Worm (Caenorhabditis elegans) whole organism, L3 larva: ENCODE results near the gene arrd-22.
A peak's percentile ranks its signal among the peaks of the same experiment; 100 is the strongest.
"Not testable (repeated sequence)": the region's sequence is repeated elsewhere in the genome, so short reads cannot be mapped to it uniquely, and the experiment has no call there.

Experiments used
- R02D3.7 ChIP-seq: fragments of 150-350 bp; optimal IDR thresholded peaks from 2 replicates; lab custom pipeline; 2014; ENCODE audit warnings: missing biosample characterization, missing genetic modification characterization
- ZK546.5 ChIP-seq: sonication (generic microtip); optimal IDR thresholded peaks from 2 replicates; lab custom pipeline; 2017; ENCODE audit warnings: missing biosample characterization, missing genetic modification characterization
- ama-1 ChIP-seq: fragments of 150-350 bp; optimal IDR thresholded peaks from 2 replicates; lab custom pipeline; 2018
- ceh-16 ChIP-seq: sonication (generic microtip); optimal IDR thresholded peaks from 2 replicates; lab custom pipeline; 2017; ENCODE audit warnings: missing biosample characterization, missing genetic modification characterization
- ceh-9 ChIP-seq: sonication (generic microtip); optimal IDR thresholded peaks from 2 replicates; lab custom pipeline; 2018; ENCODE audit warnings: missing biosample characterization, missing genetic modification characterization
- egl-27 ChIP-seq: sonication (generic microtip); optimal IDR thresholded peaks from 4 replicates; lab custom pipeline; 2017; ENCODE audit warnings: missing biosample characterization, missing genetic modification reagents, missing genetic modification characterization
- egl-5 ChIP-seq: fragments of 150-350 bp; optimal IDR thresholded peaks from 2 replicates; lab custom pipeline; 2017; ENCODE audit warnings: missing biosample characterization, missing genetic modification reagents, missing genetic modification characterization, inconsistent platforms
- elt-1 ChIP-seq: fragments of 150-350 bp; optimal IDR thresholded peaks from 2 replicates; lab custom pipeline; 2014; ENCODE audit warnings: missing biosample characterization, missing genetic modification characterization
- elt-3 ChIP-seq, 3 experiments: fragments of 150-350 bp in 1 of 3; sonication (generic microtip) in 2 of 3; optimal IDR thresholded peaks; 2 replicates in 2 of 3; 4 replicates in 1 of 3; lab custom pipeline; 2014 to 2017; ENCODE audit warnings: missing biosample characterization in 3 of 3, missing genetic modification characterization in 3 of 3
- eor-1 ChIP-seq, 2 experiments: fragments of 150-350 bp; optimal IDR thresholded peaks; 2 replicates each; lab custom pipeline; 2014 to 2018; ENCODE audit warnings: missing biosample characterization in 2 of 2, missing genetic modification characterization in 2 of 2
- fkh-10 ChIP-seq: sonication (generic microtip); optimal IDR thresholded peaks from 2 replicates; lab custom pipeline; 2017; ENCODE audit warnings: missing biosample characterization, missing genetic modification reagents, missing genetic modification characterization
- fkh-2 ChIP-seq: fragments of 150-350 bp; optimal IDR thresholded peaks from 2 replicates; lab custom pipeline; 2014; ENCODE audit warnings: missing biosample characterization, missing genetic modification reagents, missing genetic modification characterization
- hmg-11 ChIP-seq: sonication (generic microtip); optimal IDR thresholded peaks from 2 replicates; lab custom pipeline; 2016; ENCODE audit warnings: missing genetic modification characterization, missing compliant biosample characterization
- jun-1 ChIP-seq: fragments of 150-350 bp; optimal IDR thresholded peaks from 2 replicates; lab custom pipeline; 2014; ENCODE audit warnings: missing biosample characterization, missing genetic modification reagents, missing genetic modification characterization
- lin-15B ChIP-seq: fragments of 150-350 bp; optimal IDR thresholded peaks from 2 replicates; lab custom pipeline; 2014; ENCODE audit warnings: missing biosample characterization, missing genetic modification characterization
- lin-39 ChIP-seq: fragments of 150-350 bp; optimal IDR thresholded peaks from 2 replicates; lab custom pipeline; 2018; ENCODE audit warnings: missing biosample characterization, missing genetic modification reagents, missing genetic modification characterization
- mml-1 ChIP-seq: fragments of 150-350 bp; sonication (generic microtip); optimal IDR thresholded peaks from 3 replicates; lab custom pipeline; 2014; ENCODE audit warnings: missing biosample characterization, missing genetic modification characterization
- nfya-1 ChIP-seq: sonication (generic microtip); optimal IDR thresholded peaks from 2 replicates; lab custom pipeline; 2017; ENCODE audit warnings: missing genetic modification characterization, mild to moderate bottlenecking, missing compliant biosample characterization, antibody characterized with exemption, moderate library complexity; ENCODE audit not compliant: insufficient read depth
- nhr-11 ChIP-seq: fragments of 150-350 bp; optimal IDR thresholded peaks from 2 replicates; lab custom pipeline; 2014; ENCODE audit warnings: missing biosample characterization, missing genetic modification characterization
- nhr-12 ChIP-seq: fragments of 150-350 bp; optimal IDR thresholded peaks from 2 replicates; lab custom pipeline; 2014; ENCODE audit warnings: missing biosample characterization, missing genetic modification characterization
- nhr-23 ChIP-seq: fragments of 150-350 bp; optimal IDR thresholded peaks from 2 replicates; lab custom pipeline; 2014; ENCODE audit warnings: missing biosample characterization, missing genetic modification reagents, missing genetic modification characterization
- nhr-237 ChIP-seq: fragments of 150-350 bp; optimal IDR thresholded peaks from 2 replicates; lab custom pipeline; 2014; ENCODE audit warnings: missing biosample characterization, missing genetic modification characterization
- nhr-67 ChIP-seq: fragments of 150-350 bp; optimal IDR thresholded peaks from 2 replicates; lab custom pipeline; 2014; ENCODE audit warnings: missing biosample characterization, missing genetic modification characterization
- pha-4 ChIP-seq: fragments of 150-350 bp; optimal IDR thresholded peaks from 2 replicates; lab custom pipeline; 2014; ENCODE audit warnings: missing biosample characterization, missing genetic modification reagents, missing genetic modification characterization
- pqm-1 ChIP-seq: fragments of 150-350 bp; optimal IDR thresholded peaks from 2 replicates; lab custom pipeline; 2017; ENCODE audit warnings: missing biosample characterization, missing genetic modification characterization, inconsistent platforms
- sea-2 ChIP-seq: fragments of 150-350 bp; sonication (generic microtip); optimal IDR thresholded peaks from 4 replicates; lab custom pipeline; 2014; ENCODE audit warnings: missing biosample characterization, missing genetic modification reagents, missing genetic modification characterization
- skn-1 ChIP-seq: fragments of 150-350 bp; optimal IDR thresholded peaks from 2 replicates; lab custom pipeline; 2014; ENCODE audit warnings: missing biosample characterization, missing genetic modification characterization
- snpc-4 ChIP-seq: fragments of 150-350 bp; optimal IDR thresholded peaks from 2 replicates; lab custom pipeline; 2014; ENCODE audit warnings: missing biosample characterization, missing genetic modification characterization
- tbx-2 ChIP-seq: sonication (generic microtip); optimal IDR thresholded peaks from 2 replicates; lab custom pipeline; 2016; ENCODE audit warnings: mild to moderate bottlenecking, missing genetic modification characterization, missing compliant biosample characterization
- unc-39 ChIP-seq: sonication (generic microtip); optimal IDR thresholded peaks from 4 replicates; lab custom pipeline; 2017; ENCODE audit warnings: missing biosample characterization, missing genetic modification characterization
- unc-62 ChIP-seq: fragments of 150-350 bp; sonication (generic microtip); optimal IDR thresholded peaks from 4 replicates; lab custom pipeline; 2014; ENCODE audit warnings: missing biosample characterization, missing genetic modification reagents, missing genetic modification characterization
- ztf-4 ChIP-seq: fragments of 150-350 bp; optimal IDR thresholded peaks from 2 replicates; lab custom pipeline; 2014; ENCODE audit warnings: missing biosample characterization, missing genetic modification characterization

arrd-22 gene

ce11 chrV:3394694-3395240, 15.6 kb upstream of the arrd-22 start, which contains the start of gene T20D4.15:
Gene T20D4.15, minus strand, starts transcription at chrV:3394744.
- TF ChIP-seq tbx-2 (tag; lab: Kevin White, UChicago) (no peak), egl-27 (tag; lab: Kevin White, UChicago) (no peak), ama-1 (lab: Kevin White, UChicago) (no peak), unc-62 (no peak)
- TF ChIP-seq, all 47 proteins: peak for 0

ce11 chrV:3396765-3397164, 13.6 kb upstream of the arrd-22 start, which contains the start of gene T20D4.12:
Gene T20D4.12, plus strand, starts transcription at chrV:3397065.
- not testable (repeated sequence) for TF ChIP-seq ZK546.5, egl-5, jun-1 (tag; lab: Kevin White, UChicago)

- TF ChIP-seq nhr-11 (tag; lab: Kevin White, UChicago) (no peak), sea-2 (GFP tag; lab: Kevin White, UChicago) (no peak), elt-3 (tag; optimal IDR thresholded peaks at IDR 0.05; lab: Kevin White, UChicago) (no peak), ZK546.5 (tag; lab: Kevin White, UChicago) (no peak), nhr-12 (tag; lab: Kevin White, UChicago) (no peak), elt-1 (tag; lab: Kevin White, UChicago) (no peak)
These were observed 12.0 kb upstream of the arrd-22 start, which contains the start of gene T20D4.11 for ce11 chrV:3398314-3398713. Gene T20D4.11, plus strand, starts transcription at chrV:3398690.

- TF ChIP-seq mml-1; hmg-11 (tag; lab: Kevin White, UChicago); fkh-2: not testable (repeated sequence)
These were observed 10.4 kb upstream of the arrd-22 start, which contains the start of gene T20D4.10 for ce11 chrV:3399952-3400351. Gene T20D4.10, plus strand, starts transcription at chrV:3400252.

ce11 chrV:3408602-3409001, 1.7 kb upstream of the arrd-22 start, which contains the start of gene T20D4.7:
Gene T20D4.7, plus strand, starts transcription at chrV:3408902.
- TF ChIP-seq fkh-2 (no peak), eor-1 (tag; optimal IDR thresholded peaks at IDR 0.05; lab: Kevin White, UChicago) (no peak), ZK546.5 (tag; lab: Kevin White, UChicago) (no peak), nhr-67 (no peak), nfya-1 (tag; lab: Kevin White, UChicago) (no peak), ceh-16 (tag; lab: Kevin White, UChicago) (no peak), R02D3.7 (tag; lab: Kevin White, UChicago) (no peak), elt-1 (tag; lab: Kevin White, UChicago) (no peak), egl-27 (tag; lab: Kevin White, UChicago) (no peak), ceh-9 (tag; lab: Kevin White, UChicago) (no peak), lin-15B (tag; lab: Kevin White, UChicago) (no peak), pqm-1 (no peak), ama-1 (lab: Kevin White, UChicago) (no peak), ztf-4 (tag; lab: Kevin White, UChicago) (no peak), fkh-10 (no peak), nhr-11 (tag; lab: Kevin White, UChicago) (no peak), snpc-4 (tag; lab: Kevin White, UChicago) (no peak), egl-5 (tag; lab: Kevin White, UChicago) (no peak), sea-2 (GFP tag; lab: Kevin White, UChicago) (no peak)
- TF ChIP-seq, all 47 proteins: peak for 0

ce11 chrV:3409498-3409897, 822 bp upstream of the arrd-22 start:
- TF ChIP-seq tbx-2 (tag; lab: Kevin White, UChicago) (no peak), lin-39 (tag; lab: Kevin White, UChicago) (peak; percentile 75)

DNA sequence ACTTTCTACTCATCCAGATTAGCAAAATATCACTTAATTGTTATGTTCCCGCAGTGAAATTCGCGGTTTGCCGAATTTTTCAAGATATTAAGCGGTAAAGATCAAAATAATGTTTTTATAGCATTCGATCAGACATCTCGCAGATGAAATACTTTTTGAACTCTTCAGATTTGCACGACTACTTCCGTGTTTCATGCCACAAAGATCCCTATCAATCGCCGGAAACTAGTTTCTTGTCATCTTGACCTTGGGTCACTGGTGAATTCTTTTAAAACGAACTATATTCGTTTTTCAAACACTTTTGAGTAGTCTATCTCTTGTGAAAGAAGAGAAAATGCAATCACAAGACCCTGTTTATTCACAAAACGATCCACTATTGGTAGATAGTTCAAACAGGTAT, 2.7 kb downstream of the arrd-22 start, which contains the start of gene txt-11:
Gene txt-11 (plus strand): TSS at position 301 of the 400 bp plus-strand sequence.
- no peak for TF ChIP-seq skn-1 (tag; lab: Kevin White, UChicago)
- no peak for TF ChIP-seq unc-39
- TF ChIP-seq eor-1 (tag; optimal IDR thresholded peaks at IDR 0.05; lab: Kevin White, UChicago), result no peak
- no peak for TF ChIP-seq ceh-9 (tag; lab: Kevin White, UChicago)
- TF ChIP-seq pha-4, result no peak
- no peak for TF ChIP-seq lin-15B (tag; lab: Kevin White, UChicago)
- peak; percentile 36 for TF ChIP-seq nhr-23
- no peak for TF ChIP-seq nhr-237 (tag; lab: Kevin White, UChicago)
- TF ChIP-seq, all 47 proteins: peak for 1
